Worm (Caenorhabditis elegans) whole organism, young adult: Measurements from ENCODE around the gene lin-49.

Experiments
- B0035.1 ChIP-seq: sonication (generic microtip); optimal IDR thresholded peaks from 2 replicates; lab custom pipeline; 2016; ENCODE audit warnings: missing genetic modification characterization, mild to moderate bottlenecking, missing compliant biosample characterization, missing genotype, missing genetic modification reagents
- F22D6.2 ChIP-seq: sonication (generic microtip); optimal IDR thresholded peaks from 2 replicates; lab custom pipeline; 2016; ENCODE audit warnings: mild to moderate bottlenecking, missing genetic modification characterization, missing compliant biosample characterization
- F37B4.10 ChIP-seq: fragments of 200-800 bp; sonication (Bioruptor generic); IDR thresholded peaks from 2 replicates; pipeline ENCODE4 v1.3.6; 2022; ENCODE audit warnings: missing genetic modification characterization, missing compliant biosample characterization
- F39B2.1 ChIP-seq: fragments of 200-800 bp; sonication (Bioruptor generic); IDR thresholded peaks from 2 replicates; pipeline ENCODE4 v1.3.6; 2022; ENCODE audit warnings: missing genetic modification reagents, missing genetic modification characterization, missing compliant biosample characterization
- F52B5.7 ChIP-seq: sonication (generic microtip); optimal IDR thresholded peaks from 2 replicates; lab custom pipeline; 2016; ENCODE audit warnings: mild to moderate bottlenecking, missing genetic modification characterization, missing compliant biosample characterization
- F55B11.4 ChIP-seq: sonication (generic microtip); optimal IDR thresholded peaks from 2 replicates; lab custom pipeline; 2016; ENCODE audit warnings: missing compliant biosample characterization, missing genetic modification characterization, borderline replicate concordance; ENCODE audit not compliant: insufficient read depth
- F57A8.1 ChIP-seq: fragments of 200-800 bp; sonication (Bioruptor generic); optimal IDR thresholded peaks from 2 replicates; lab custom pipeline; 2018; ENCODE audit warnings: mild to moderate bottlenecking, missing genetic modification characterization, moderate library complexity, missing compliant biosample characterization
- Y53G8AR.9 ChIP-seq: fragments of 200-800 bp; sonication (Bioruptor generic); conservative IDR thresholded peaks from 2 replicates; pipeline ENCODE4 v1.3.6; 2022; ENCODE audit warnings: missing genetic modification reagents, missing genetic modification characterization, missing compliant biosample characterization
- ZK185.1 ChIP-seq: sonication (generic microtip); optimal IDR thresholded peaks from 2 replicates; lab custom pipeline; 2016; ENCODE audit warnings: mild to moderate bottlenecking, missing genetic modification characterization, missing compliant biosample characterization; ENCODE audit not compliant: poor library complexity, severe bottlenecking
- aptf-2 ChIP-seq: fragments of 200-800 bp; sonication (Bioruptor generic); conservative IDR thresholded peaks from 2 replicates; pipeline ENCODE4 v1.3.6; 2022; ENCODE audit warnings: missing genetic modification reagents, missing genetic modification characterization, missing compliant biosample characterization
- athp-1 ChIP-seq: sonication (generic microtip); optimal IDR thresholded peaks from 2 replicates; lab custom pipeline; 2017; ENCODE audit warnings: mild to moderate bottlenecking, missing genetic modification characterization, missing compliant biosample characterization
- attf-3 ChIP-seq: fragments of 200-800 bp; sonication (Bioruptor generic); conservative IDR thresholded peaks from 2 replicates; pipeline ENCODE4 v1.3.6; 2022; ENCODE audit warnings: missing genetic modification reagents, missing genetic modification characterization, missing compliant biosample characterization
- attf-5 ChIP-seq: fragments of 200-800 bp; sonication (Bioruptor generic); optimal IDR thresholded peaks from 2 replicates; lab custom pipeline; 2018; ENCODE audit warnings: mild to moderate bottlenecking, missing genetic modification characterization, missing compliant biosample characterization
- bed-1 ChIP-seq: fragments of 200-800 bp; sonication (Bioruptor generic); IDR thresholded peaks from 2 replicates; pipeline ENCODE4 v1.3.6; 2022; ENCODE audit warnings: missing genetic modification reagents, missing genetic modification characterization, missing compliant biosample characterization
- bed-2 ChIP-seq: fragments of 200-800 bp; sonication (Bioruptor generic); IDR thresholded peaks from 2 replicates; pipeline ENCODE4 v1.3.6; 2022; ENCODE audit warnings: missing genetic modification reagents, missing genetic modification characterization, missing compliant biosample characterization
- ccch-3 ChIP-seq: fragments of 200-800 bp; sonication (Bioruptor generic); optimal IDR thresholded peaks from 2 replicates; lab custom pipeline; 2018; ENCODE audit warnings: mild to moderate bottlenecking, missing genetic modification characterization, missing compliant biosample characterization
- cebp-2 ChIP-seq: fragments of 200-800 bp; sonication (Bioruptor generic); IDR thresholded peaks from 2 replicates; pipeline ENCODE4 v1.3.6; 2022; ENCODE audit warnings: missing genetic modification characterization, missing compliant biosample characterization
- ceh-40 ChIP-seq: fragments of 200-800 bp; sonication (Bioruptor generic); IDR thresholded peaks from 2 replicates; pipeline ENCODE4 v1.3.6; 2022; ENCODE audit warnings: missing genetic modification characterization, missing compliant biosample characterization
- die-1 ChIP-seq: sonication (generic microtip); optimal IDR thresholded peaks from 2 replicates; lab custom pipeline; 2016; ENCODE audit warnings: missing genotype, mild to moderate bottlenecking, missing genetic modification characterization, missing compliant biosample characterization
- ets-4 ChIP-seq: fragments of 200-800 bp; sonication (Bioruptor generic); optimal IDR thresholded peaks from 2 replicates; lab custom pipeline; 2018; ENCODE audit warnings: mild to moderate bottlenecking, missing genetic modification characterization, missing compliant biosample characterization
- gei-17 ChIP-seq: fragments of 200-800 bp; sonication (Bioruptor generic); optimal IDR thresholded peaks from 2 replicates; lab custom pipeline; 2018; ENCODE audit warnings: mild to moderate bottlenecking, missing genetic modification characterization, missing compliant biosample characterization
- him-1 ChIP-seq: sonication (generic microtip); optimal IDR thresholded peaks from 2 replicates; lab custom pipeline; 2016; ENCODE audit warnings: missing genotype, missing genetic modification reagents, missing genetic modification characterization, missing compliant biosample characterization
- hmg-20 ChIP-seq: fragments of 200-800 bp; sonication (Bioruptor generic); IDR thresholded peaks from 2 replicates; pipeline ENCODE4 v1.3.6; 2022; ENCODE audit warnings: missing genetic modification reagents, missing genetic modification characterization, missing compliant biosample characterization
- hsf-1 ChIP-seq: fragments of 200-800 bp; sonication (Bioruptor generic); IDR thresholded peaks from 2 replicates; pipeline ENCODE4 v1.3.6; 2022; ENCODE audit warnings: missing genetic modification reagents, missing genetic modification characterization, missing compliant biosample characterization
- let-526 ChIP-seq: fragments of 200-800 bp; sonication (Bioruptor generic); IDR thresholded peaks from 2 replicates; pipeline ENCODE4 v1.3.6; 2022; ENCODE audit warnings: missing genetic modification reagents, missing genetic modification characterization, missing compliant biosample characterization
- lin-40 ChIP-seq: sonication (generic microtip); optimal IDR thresholded peaks from 2 replicates; lab custom pipeline; 2016; ENCODE audit warnings: missing genetic modification characterization, mild to moderate bottlenecking, missing compliant biosample characterization, missing genotype, missing genetic modification reagents
- madf-3 ChIP-seq: fragments of 200-800 bp; sonication (Bioruptor generic); IDR thresholded peaks from 2 replicates; pipeline ENCODE4 v1.3.6; 2022; ENCODE audit warnings: missing genetic modification reagents, missing genetic modification characterization, missing compliant biosample characterization
- madf-6 ChIP-seq: fragments of 200-800 bp; sonication (Bioruptor generic); IDR thresholded peaks from 2 replicates; pipeline ENCODE4 v1.3.6; 2022; ENCODE audit warnings: missing genetic modification reagents, missing genetic modification characterization, missing compliant biosample characterization
- mxl-1 ChIP-seq: sonication (generic microtip); optimal IDR thresholded peaks from 2 replicates; lab custom pipeline; 2016; ENCODE audit warnings: missing genetic modification characterization, missing compliant biosample characterization
- nhr-90 ChIP-seq: sonication (generic microtip); optimal IDR thresholded peaks from 2 replicates; lab custom pipeline; 2016; ENCODE audit warnings: missing genotype, mild to moderate bottlenecking, missing genetic modification characterization, missing compliant biosample characterization
- repo-1 ChIP-seq: sonication (generic microtip); optimal IDR thresholded peaks from 2 replicates; lab custom pipeline; 2017; ENCODE audit warnings: mild to moderate bottlenecking, missing genetic modification characterization, missing compliant biosample characterization
- sdz-38 ChIP-seq: sonication (generic microtip); optimal IDR thresholded peaks from 2 replicates; lab custom pipeline; 2016; ENCODE audit warnings: missing genotype, missing genetic modification characterization, missing compliant biosample characterization
- sea-2 ChIP-seq: fragments of 200-800 bp; sonication (Bioruptor generic); IDR thresholded peaks from 2 replicates; pipeline ENCODE4 v1.3.6; 2022; ENCODE audit warnings: missing genetic modification characterization, missing compliant biosample characterization
- snpc-1.1 ChIP-seq: sonication (generic microtip); optimal IDR thresholded peaks from 2 replicates; lab custom pipeline; 2017; ENCODE audit warnings: missing genetic modification characterization, mild to moderate bottlenecking, missing compliant biosample characterization, antibody characterized with exemption, moderate library complexity, missing genotype, missing genetic modification reagents; ENCODE audit not compliant: insufficient read depth
- snpc-4 ChIP-seq, 5 experiments: fragments of 150-350 bp in 1 of 5; sonication (generic microtip) in 4 of 5; optimal IDR thresholded peaks; 2 replicates each; lab custom pipeline; 2014 to 2018; ENCODE audit warnings: missing genetic modification characterization in 5 of 5, missing biosample characterization in 3 of 5, antibody characterized with exemption in 2 of 5, mild to moderate bottlenecking in 2 of 5, missing compliant biosample characterization in 2 of 5, missing genotype in 2 of 5, moderate library complexity in 2 of 5, missing genetic modification reagents in 1 of 5
- sptf-2 ChIP-seq: fragments of 200-800 bp; sonication (Bioruptor generic); optimal IDR thresholded peaks from 2 replicates; lab custom pipeline; 2018; ENCODE audit warnings: mild to moderate bottlenecking, missing genetic modification characterization, missing compliant biosample characterization
- unc-130 ChIP-seq: sonication (generic microtip); optimal IDR thresholded peaks from 2 replicates; lab custom pipeline; 2016; ENCODE audit warnings: missing genetic modification reagents, missing genetic modification characterization, missing compliant biosample characterization
- unc-62 ChIP-seq: fragments of 150-350 bp; optimal IDR thresholded peaks from 2 replicates; lab custom pipeline; 2014; ENCODE audit warnings: missing biosample characterization, missing genetic modification reagents, missing genetic modification characterization
- zfh-2 ChIP-seq: fragments of 200-800 bp; sonication (Bioruptor generic); conservative IDR thresholded peaks from 2 replicates; pipeline ENCODE4 v1.3.6; 2022; ENCODE audit warnings: missing genetic modification reagents, missing genetic modification characterization, missing compliant biosample characterization
- ztf-18 ChIP-seq: sonication (generic microtip); optimal IDR thresholded peaks from 2 replicates; lab custom pipeline; 2016; ENCODE audit warnings: missing genotype, mild to moderate bottlenecking, missing genetic modification characterization, missing compliant biosample characterization

The lin-49 gene

DNA sequence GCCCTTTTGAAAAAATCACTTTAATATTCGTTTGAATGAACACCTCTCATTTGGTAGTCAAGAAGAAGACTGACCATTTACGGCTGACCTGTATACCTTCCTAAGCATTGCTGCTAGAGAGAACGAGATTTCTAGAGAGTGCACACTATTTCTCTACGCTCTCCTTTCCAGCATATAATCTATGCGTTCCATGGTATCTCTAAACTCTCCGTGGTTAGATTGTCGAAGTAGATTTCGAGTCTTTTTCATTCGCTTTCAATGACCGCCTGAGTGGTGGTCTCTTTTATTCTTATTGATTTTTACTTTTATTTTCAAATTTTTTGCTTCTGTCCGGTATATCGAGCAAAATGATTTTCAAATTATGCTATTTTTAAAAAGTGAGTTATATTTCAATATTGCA lies 23.0 kb upstream of the lin-49 start:
- TF ChIP-seq sea-2 (GFP tag; lab: Robert Waterston, UW) (no peak), F57A8.1 (no peak), die-1 (no peak), hmg-20 (GFP tag; lab: Robert Waterston, UW) (no peak), F52B5.7 (tag; lab: Kevin White, UChicago) (no peak), hsf-1 (GFP tag; lab: Robert Waterston, UW) (no peak), ZK185.1 (tag; lab: Kevin White, UChicago) (no peak), aptf-2 (GFP tag; lab: Robert Waterston, UW) (no peak), ztf-18 (tag; lab: Kevin White, UChicago) (no peak), ceh-40 (GFP tag; lab: Robert Waterston, UW) (no peak), bed-1 (GFP tag; lab: Robert Waterston, UW) (no peak)

DNA sequence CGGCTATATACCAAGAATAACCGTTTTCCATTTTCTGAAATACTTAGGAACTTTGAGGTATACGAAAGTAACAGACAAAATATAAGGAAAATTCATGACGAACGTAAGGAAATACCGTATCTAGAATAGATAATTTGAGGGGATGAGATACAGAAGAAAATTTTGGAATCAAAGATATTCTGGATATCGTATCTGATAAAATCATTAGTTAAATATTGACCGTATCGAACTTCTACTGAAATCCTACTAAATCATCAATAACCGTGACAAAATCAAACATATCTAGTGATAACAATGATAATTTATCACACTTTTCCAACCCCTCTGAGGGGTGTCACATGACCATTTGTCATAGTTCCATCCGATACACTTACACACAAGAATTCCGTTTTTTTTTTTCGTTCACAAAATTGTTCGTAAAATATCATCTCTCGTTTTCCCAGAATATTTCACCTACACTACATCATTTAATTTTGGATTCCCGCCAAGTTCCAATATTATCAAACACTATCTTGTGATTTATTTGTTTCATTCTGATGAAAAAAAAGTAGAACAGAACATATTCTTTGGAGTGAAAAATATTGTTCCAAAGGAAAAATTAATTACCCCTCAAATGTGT lies 19.7 kb upstream of the lin-49 start, which contains the start of gene Y59H11AR.4:
Gene Y59H11AR.4, minus strand, starts transcription at position 51 of the 619 bp plus-strand sequence.
- no peak for TF ChIP-seq cebp-2 (GFP tag; lab: Robert Waterston, UW)
- TF ChIP-seq die-1 = no peak
- TF ChIP-seq repo-1 (tag; lab: Kevin White, UChicago) = no peak
- no peak for TF ChIP-seq sptf-2 (GFP tag; lab: Kevin White, UChicago)
- no peak for TF ChIP-seq attf-3 (GFP tag; lab: Robert Waterston, UW)
- TF ChIP-seq lin-40 = no peak
- no peak for TF ChIP-seq unc-62 (GFP tag; lab: Kevin White, UChicago)
- TF ChIP-seq sdz-38 = no peak
- no peak for TF ChIP-seq F22D6.2 (tag; lab: Kevin White, UChicago)
- TF ChIP-seq F37B4.10 (GFP tag; lab: Robert Waterston, UW) = no peak
- TF ChIP-seq madf-3 = no peak
- no peak for TF ChIP-seq ets-4 (GFP tag; lab: Kevin White, UChicago)
- TF ChIP-seq ztf-18 (tag; lab: Kevin White, UChicago) = no peak
- TF ChIP-seq Y53G8AR.9 = no peak
- TF ChIP-seq snpc-1.1 (tag; lab: Kevin White, UChicago) = no peak

ce11 chrIV:8602877-8603276 lies 17.6 kb upstream of the lin-49 start, which contains the start of gene Y59H11AR.10:
TSS of gene Y59H11AR.10 (plus strand) at chrIV:8603177.
- TF ChIP-seq ets-4 (GFP tag; lab: Kevin White, UChicago) = no peak
- TF ChIP-seq mxl-1 (tag; lab: Kevin White, UChicago) = no peak
- TF ChIP-seq madf-6 (GFP tag; lab: Robert Waterston, UW) = no peak
- no peak for TF ChIP-seq athp-1 (tag; lab: Kevin White, UChicago)
- TF ChIP-seq nhr-90 (tag; lab: Kevin White, UChicago) = no peak
- no peak for TF ChIP-seq gei-17 (GFP tag; lab: Kevin White, UChicago)
- no peak for TF ChIP-seq hmg-20 (GFP tag; lab: Robert Waterston, UW)
- no peak for TF ChIP-seq F39B2.1 (GFP tag; lab: Robert Waterston, UW)
- TF ChIP-seq let-526 = no peak
- no peak for TF ChIP-seq snpc-4 (GFP tag; optimal IDR thresholded peaks at IDR 0.05; lab: Kevin White, UChicago)
- TF ChIP-seq snpc-4 (tag; optimal IDR thresholded peaks at IDR 0.05; lab: Kevin White, UChicago) = no peak
- no peak for TF ChIP-seq zfh-2 (GFP tag; lab: Robert Waterston, UW)
- TF ChIP-seq attf-5 (GFP tag; lab: Kevin White, UChicago) = no peak
- no peak for TF ChIP-seq B0035.1 (tag; lab: Kevin White, UChicago)
- TF ChIP-seq unc-130 (GFP tag; lab: Kevin White, UChicago) = no peak
- no peak for TF ChIP-seq bed-2
- no peak for TF ChIP-seq him-1 (tag; lab: Kevin White, UChicago)
- no peak for TF ChIP-seq ccch-3 (GFP tag; lab: Kevin White, UChicago)
- no peak for TF ChIP-seq F55B11.4 (tag; lab: Kevin White, UChicago)
